Worm (Caenorhabditis elegans): ENCODE results near the gene C15H11.1.

- TF ChIP-seq ztf-11 (tag; optimal IDR thresholded peaks at IDR 0.05) (no peak), snpc-4 (tag; optimal IDR thresholded peaks at IDR 0.05) (no peak), mab-5 (tag; optimal IDR thresholded peaks at IDR 0.05) (no peak), zip-8 (tag; optimal IDR thresholded peaks at IDR 0.05) (no peak), pha-4 (tag; optimal IDR thresholded peaks at IDR 0.05) (no peak), nhr-76 (tag; optimal IDR thresholded peaks at IDR 0.05) (no peak), nhr-237 (tag; optimal IDR thresholded peaks at IDR 0.05) (no peak), ces-1 (GFP tag; optimal IDR thresholded peaks at IDR 0.05) (no peak), nhr-2 (tag; optimal IDR thresholded peaks at IDR 0.05) (no peak), mep-1 (tag; optimal IDR thresholded peaks at IDR 0.05) (no peak), sem-2 (GFP tag; optimal IDR thresholded peaks at IDR 0.05) (no peak), lin-13 (tag; optimal IDR thresholded peaks at IDR 0.05) (no peak)
Observed at ce11 chrV:14354258-14354877, 39.2 kb upstream of the C15H11.1 start, which contains the start of gene Y49A3A.3.
